Fruit fly (Drosophila melanogaster) whole organism: ENCODE results near the gene Cyfip.

Experiments used
- EcR ChIP-seq, 2 experiments: fragments of >200 bp; optimal IDR thresholded peaks; 2 replicates each; lab custom pipeline; 2017; ENCODE audit warnings: missing biosample characterization in 2 of 2, missing genetic modification characterization in 2 of 2, missing genetic modification reagents in 2 of 2
- psq ChIP-seq: fragments of >200 bp; optimal IDR thresholded peaks from 2 replicates; lab custom pipeline; 2017

Cyfip gene

dm6 chr3R:15382851-15383250 lies 49.8 kb downstream of the Cyfip start, which contains the start of gene h-cup:
Gene h-cup (minus strand): TSS chr3R:15382951.
- no peak for TF ChIP-seq psq (lab: Kevin White, UChicago)
- TF ChIP-seq EcR (GFP tag; optimal IDR thresholded peaks at IDR 0.05; lab: Kevin White, UChicago): no peak
